Fruit fly (Drosophila melanogaster): Measurements from ENCODE around the gene CG34293.

CG34293 gene

DNA sequence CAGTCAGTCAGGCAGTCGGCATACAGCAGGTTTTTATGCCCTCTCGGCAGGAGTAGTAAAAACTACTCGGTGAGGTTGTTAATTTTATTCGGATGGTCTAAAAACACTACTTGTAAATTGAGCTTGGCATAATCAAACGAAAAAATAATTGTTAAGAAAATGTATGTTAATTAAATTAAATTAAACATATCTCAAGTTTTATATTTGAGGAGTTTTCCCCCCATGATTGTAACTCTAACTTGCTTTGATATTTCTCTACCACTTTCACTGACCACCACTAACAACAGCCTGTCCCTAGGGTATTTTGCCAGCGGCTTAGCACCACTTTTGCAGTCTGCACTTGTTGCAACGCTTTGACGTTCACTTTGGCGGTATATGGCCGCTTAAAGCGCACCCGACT, 10.3 kb upstream of the CG34293 start (continued):
- peak; percentile 18 for TF ChIP-seq CG11762 (GFP tag; optimal IDR thresholded peaks at IDR 0.05; ENCODE audit: insufficient read depth)
- TF ChIP-seq Gug (GFP tag; IDR thresholded peaks at IDR 0.05), result no peak
- TF ChIP-seq dac (GFP tag; optimal IDR thresholded peaks at IDR 0.05), result no peak
- TF ChIP-seq Lpt (GFP tag; optimal IDR thresholded peaks at IDR 0.05), result peak; percentile 8
- peak; percentile 48 for TF ChIP-seq CG4318 (GFP tag; optimal IDR thresholded peaks at IDR 0.05)
- peak; percentile 37 for TF ChIP-seq Ets96B (tag; optimal IDR thresholded peaks at IDR 0.05)
- TF ChIP-seq Smox (GFP tag; optimal IDR thresholded peaks at IDR 0.05), result peak; percentile 36
- TF ChIP-seq CG34406 (GFP tag; optimal IDR thresholded peaks at IDR 0.05), result peak; percentile 21
- TF ChIP-seq cyc (GFP tag; optimal IDR thresholded peaks at IDR 0.05), result peak; percentile 31
- no peak for TF ChIP-seq Eip93F (GFP tag; optimal IDR thresholded peaks at IDR 0.05)
- TF ChIP-seq CG11294 (GFP tag; IDR thresholded peaks at IDR 0.05), result 0 out of 2 replicates have a peak, but pooled peaks have one; percentile 8
- peak; percentile 68 for TF ChIP-seq achi (GFP tag; optimal IDR thresholded peaks at IDR 0.05)
- TF ChIP-seq vri (GFP tag; optimal IDR thresholded peaks at IDR 0.05), result no peak

DNA sequence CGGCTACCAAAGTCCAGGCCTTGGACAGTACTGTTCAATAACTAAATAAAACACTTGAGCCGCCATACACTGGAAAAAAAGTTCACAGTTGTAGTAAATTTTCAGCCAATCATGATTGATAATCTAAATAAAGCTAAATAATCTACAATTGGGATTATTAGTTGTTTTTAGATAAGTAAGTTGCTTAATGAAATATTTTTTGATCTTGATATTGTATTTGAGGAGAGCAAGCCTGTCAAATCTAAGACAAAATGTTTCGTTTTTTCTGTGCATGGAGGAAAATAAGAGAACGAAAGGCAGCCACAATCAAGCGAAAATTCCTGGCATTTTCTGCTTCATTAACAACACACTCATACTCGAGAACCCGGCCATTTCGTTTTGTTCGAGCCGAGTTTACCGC, 5.8 kb upstream of the CG34293 start:
- TF ChIP-seq fd59A (GFP tag; optimal IDR thresholded peaks at IDR 0.05), result peak; percentile 22
- peak; percentile 72 for TF ChIP-seq lz (GFP tag; optimal IDR thresholded peaks at IDR 0.05)
- peak; percentile 45 for TF ChIP-seq CG34406 (GFP tag; optimal IDR thresholded peaks at IDR 0.05)
- no peak for TF ChIP-seq CG15336 (GFP tag; IDR thresholded peaks at IDR 0.05)
- TF ChIP-seq Eip75B (GFP tag; optimal IDR thresholded peaks at IDR 0.05), result peak; percentile 39
- TF ChIP-seq net (GFP tag; optimal IDR thresholded peaks at IDR 0.05), result no peak
- TF ChIP-seq Sox15 (GFP tag; optimal IDR thresholded peaks at IDR 0.05), result peak; percentile 10
- peak; percentile 72 for TF ChIP-seq Smox (GFP tag; optimal IDR thresholded peaks at IDR 0.05)
- TF ChIP-seq achi (GFP tag; optimal IDR thresholded peaks at IDR 0.05), result peak; percentile 45
- TF ChIP-seq Ets21C (GFP tag; optimal IDR thresholded peaks at IDR 0.05), result peak; percentile 24
- no peak for TF ChIP-seq CG9139 (GFP tag; optimal IDR thresholded peaks at IDR 0.05)
- peak; percentile 33 for TF ChIP-seq CG8632 (GFP tag; optimal IDR thresholded peaks at IDR 0.05)
- TF ChIP-seq ss (GFP tag; optimal IDR thresholded peaks at IDR 0.05), result peak in 1 of 2 experiments; percentile 28
- TF ChIP-seq CG3032 (tag; optimal IDR thresholded peaks at IDR 0.05), result peak; percentile 38
- TF ChIP-seq esn (GFP tag; optimal IDR thresholded peaks at IDR 0.05), result peak; percentile 86
- peak; percentile 64 for TF ChIP-seq CG31627 (GFP tag; optimal IDR thresholded peaks at IDR 0.05)
- peak; percentile 43 for TF ChIP-seq OdsH (GFP tag; optimal IDR thresholded peaks at IDR 0.05)
- TF ChIP-seq cyc (GFP tag; optimal IDR thresholded peaks at IDR 0.05), result peak; percentile 71
- no peak for TF ChIP-seq Hr38 (GFP tag; optimal IDR thresholded peaks at IDR 0.05)
- TF ChIP-seq Met (GFP tag; optimal IDR thresholded peaks at IDR 0.05), result peak; percentile 75
- peak; percentile 20 for TF ChIP-seq CG10631 (GFP tag; optimal IDR thresholded peaks at IDR 0.05)
- peak; percentile 71 for TF ChIP-seq topi (GFP tag; optimal IDR thresholded peaks at IDR 0.05)
- no peak for TF ChIP-seq salr (GFP tag; optimal IDR thresholded peaks at IDR 0.05)
- TF ChIP-seq fkh (GFP tag; optimal IDR thresholded peaks at IDR 0.05), result no peak
- TF ChIP-seq Sox102F (GFP tag; optimal IDR thresholded peaks at IDR 0.05), result peak; percentile 76
- TF ChIP-seq spab (GFP tag; optimal IDR thresholded peaks at IDR 0.05), result peak; percentile 45
- TF ChIP-seq CG6808 (GFP tag; optimal IDR thresholded peaks at IDR 0.05), result peak; percentile 45
- TF ChIP-seq Eip93F (GFP tag; optimal IDR thresholded peaks at IDR 0.05), result no peak
- TF ChIP-seq vri (GFP tag; optimal IDR thresholded peaks at IDR 0.05), result peak; percentile 67
- TF ChIP-seq Lpt (GFP tag; optimal IDR thresholded peaks at IDR 0.05), result no peak
- peak; percentile 4 for TF ChIP-seq CG11762 (GFP tag; optimal IDR thresholded peaks at IDR 0.05; ENCODE audit: insufficient read depth)
- TF ChIP-seq Hr39 (GFP tag; optimal IDR thresholded peaks at IDR 0.05), result peak; percentile 63
- TF ChIP-seq CG6276 (GFP tag; optimal IDR thresholded peaks at IDR 0.05), result no peak
- TF ChIP-seq CG3919 (GFP tag; optimal IDR thresholded peaks at IDR 0.05), result peak; percentile 45
- peak; percentile 31 for TF ChIP-seq Blimp-1 (GFP tag; optimal IDR thresholded peaks at IDR 0.05)
- peak; percentile 28 for TF ChIP-seq Ets96B (tag; optimal IDR thresholded peaks at IDR 0.05)
- TF ChIP-seq fd85E (GFP tag; optimal IDR thresholded peaks at IDR 0.05), result no peak
- no peak for TF ChIP-seq CG8319 (GFP tag; optimal IDR thresholded peaks at IDR 0.05)
- TF ChIP-seq CG4318 (GFP tag; optimal IDR thresholded peaks at IDR 0.05), result no peak
- TF ChIP-seq CG11294 (GFP tag; IDR thresholded peaks at IDR 0.05), result no peak
- peak; percentile 22 for TF ChIP-seq pdm3 (GFP tag; optimal IDR thresholded peaks at IDR 0.05)
- peak; percentile 62 for TF ChIP-seq Sox14 (GFP tag; optimal IDR thresholded peaks at IDR 0.05)
- TF ChIP-seq acj6 (GFP tag; optimal IDR thresholded peaks at IDR 0.05), result peak; percentile 41
- peak; percentile 38 for TF ChIP-seq CG10669 (GFP tag; optimal IDR thresholded peaks at IDR 0.05)
- TF ChIP-seq CG7368 (GFP tag; optimal IDR thresholded peaks at IDR 0.05), result peak; percentile 15
- TF ChIP-seq CG6792 (GFP tag; optimal IDR thresholded peaks at IDR 0.05), result peak; percentile 35

All from whole organism, prepupa.